Fruit fly (Drosophila melanogaster): ENCODE data around the gene JMJD6.

The JMJD6 gene

dm6 chr3R:22410537-22411360, 48.6 kb upstream of the JMJD6 start, which contains the start of the genes CG13850 and lqfR (continued):
- TF ChIP-seq Taf1 (GFP tag; IDR thresholded peaks at IDR 0.05): no peak; the same call in 1 of the 2 replicates
- TF ChIP-seq otp (GFP tag; IDR thresholded peaks at IDR 0.05): no peak
- TF ChIP-seq hbn (GFP tag; IDR thresholded peaks at IDR 0.05; ENCODE audit: partially characterized antibody): no peak
- TF ChIP-seq CG10959 (GFP tag; IDR thresholded peaks at IDR 0.05): no peak
- no peak for TF ChIP-seq CG13894 (tag; optimal IDR thresholded peaks at IDR 0.05)
- TF ChIP-seq BEAF-32 (GFP tag; optimal IDR thresholded peaks at IDR 0.05): peak; percentile 51
- TF ChIP-seq sc (optimal IDR thresholded peaks at IDR 0.05): no peak
- peak; percentile 52 for TF ChIP-seq sc (GFP tag; optimal IDR thresholded peaks at IDR 0.05)
- no peak for TF ChIP-seq Dll (GFP tag; IDR thresholded peaks at IDR 0.05; ENCODE audit: partially characterized antibody)
- no peak for TF ChIP-seq vnd (GFP tag; IDR thresholded peaks at IDR 0.05; ENCODE audit: partially characterized antibody)
- peak; percentile 75; the same call in 2 of the 3 replicates for TF ChIP-seq dysf (GFP tag; IDR thresholded peaks at IDR 0.05)
- TF ChIP-seq stwl (tag; optimal IDR thresholded peaks at IDR 0.05): peak; percentile 66
- peak; percentile 77 for TF ChIP-seq sug (tag; optimal IDR thresholded peaks at IDR 0.05)
- TF ChIP-seq cg (GFP tag; optimal IDR thresholded peaks at IDR 0.05): no peak
- TF ChIP-seq nau (GFP tag; optimal IDR thresholded peaks at IDR 0.05): no peak
- TF ChIP-seq Lpt (GFP tag; optimal IDR thresholded peaks at IDR 0.05): no peak
- TF ChIP-seq unpg (GFP tag; optimal IDR thresholded peaks at IDR 0.05): no peak
- TF ChIP-seq CG3163 (GFP tag; optimal IDR thresholded peaks at IDR 0.05): peak; percentile 59
- no peak for TF ChIP-seq CG14965 (GFP tag; optimal IDR thresholded peaks at IDR 0.05; ENCODE audit: borderline replicate concordance)
- TF ChIP-seq CG11560 (tag; IDR thresholded peaks at IDR 0.05): no peak; the same call in 2 of the 3 replicates
- TF ChIP-seq fu2 (GFP tag; optimal IDR thresholded peaks at IDR 0.05): peak; percentile 76
- no peak for TF ChIP-seq pan (optimal IDR thresholded peaks at IDR 0.05)
- TF ChIP-seq pan (GFP tag; optimal IDR thresholded peaks at IDR 0.05 in 1 of 2, IDR thresholded peaks at IDR 0.05 in 1 of 2): no peak
- no peak for TF ChIP-seq CG34422 (GFP tag; IDR thresholded peaks at IDR 0.05)
- TF ChIP-seq CG17912 (GFP tag; optimal IDR thresholded peaks at IDR 0.05): peak; percentile 19
- no peak for TF ChIP-seq Awh (GFP tag; IDR thresholded peaks at IDR 0.05)
- peak; percentile 80 for TF ChIP-seq chn (GFP tag; optimal IDR thresholded peaks at IDR 0.05)
- peak; percentile 80 for TF ChIP-seq CG10209 (GFP tag; optimal IDR thresholded peaks at IDR 0.05)
- no peak for TF ChIP-seq tap (tag; optimal IDR thresholded peaks at IDR 0.05)
- peak; percentile 53 for TF ChIP-seq Hmx (GFP tag; optimal IDR thresholded peaks at IDR 0.05)
- TF ChIP-seq CG31224 (GFP tag; IDR thresholded peaks at IDR 0.05): peak; percentile 41; the same call in 1 of the 2 replicates
- TF ChIP-seq Bgb (GFP tag; IDR thresholded peaks at IDR 0.05; ENCODE audit: partially characterized antibody): no peak
- TF ChIP-seq slp2 (GFP tag; optimal IDR thresholded peaks at IDR 0.05): peak; percentile 72
- no peak; the same call in 1 of the 2 replicates for TF ChIP-seq CG43689 (GFP tag; IDR thresholded peaks at IDR 0.05)
- peak; percentile 70 for TF ChIP-seq Ets97D (GFP tag; optimal IDR thresholded peaks at IDR 0.05)
- peak; percentile 87 for TF ChIP-seq nmo (GFP tag; optimal IDR thresholded peaks at IDR 0.05)
- peak; percentile 81 for TF ChIP-seq CG13624 (GFP tag; optimal IDR thresholded peaks at IDR 0.05)
- TF ChIP-seq zfh1 (GFP tag; IDR thresholded peaks at IDR 0.05): peak; percentile 14; the same call in 1 of the 3 replicates
- TF ChIP-seq CG17385 (GFP tag; optimal IDR thresholded peaks at IDR 0.05): peak; percentile 67
- TF ChIP-seq Mes4 (GFP tag; optimal IDR thresholded peaks at IDR 0.05): peak; percentile 26
- TF ChIP-seq scrt (GFP tag; optimal IDR thresholded peaks at IDR 0.05): no peak
- no peak for TF ChIP-seq pros (GFP tag; optimal IDR thresholded peaks at IDR 0.05)
- peak; percentile 60 for TF ChIP-seq Ssrp (tag; optimal IDR thresholded peaks at IDR 0.05)
- no peak for TF ChIP-seq CrebB (tag; optimal IDR thresholded peaks at IDR 0.05)
- peak; percentile 80 for TF ChIP-seq dm (GFP tag; optimal IDR thresholded peaks at IDR 0.05)
- TF ChIP-seq Hr3 (GFP tag; optimal IDR thresholded peaks at IDR 0.05): peak; percentile 84
- peak; percentile 2 for TF ChIP-seq CG8388 (GFP tag; optimal IDR thresholded peaks at IDR 0.05)
- no peak for TF ChIP-seq Dfd (GFP tag; optimal IDR thresholded peaks at IDR 0.05)
- TF ChIP-seq chm (GFP tag; IDR thresholded peaks at IDR 0.05): no peak

Measured in whole organism, embryonic.